Worm (Caenorhabditis elegans) whole organism, L4 larva: ENCODE measurements around the gene F54G2.1.

Experiments
- D1046.2 ChIP-seq: fragments of 200-800 bp; sonication (Bioruptor generic); IDR thresholded peaks from 2 replicates; pipeline ENCODE4 v1.3.6; 2022; ENCODE audit warnings: missing genetic modification characterization, missing compliant biosample characterization
- Y105C5A.15 ChIP-seq: fragments of 200-800 bp; sonication (Bioruptor generic); IDR thresholded peaks from 2 replicates; pipeline ENCODE4 v1.3.6; 2022; ENCODE audit warnings: missing genetic modification characterization, missing compliant biosample characterization
- Y48G9A.11 ChIP-seq: fragments of 200-800 bp; sonication (Bioruptor generic); IDR thresholded peaks from 2 replicates; pipeline ENCODE4 v1.3.6; 2022; ENCODE audit warnings: missing genetic modification reagents, missing genetic modification characterization, missing compliant biosample characterization
- Y5F2A.4 ChIP-seq: fragments of 200-800 bp; sonication (Bioruptor generic); optimal IDR thresholded peaks from 2 replicates; lab custom pipeline; 2018; ENCODE audit warnings: mild to moderate bottlenecking, missing genetic modification characterization, missing compliant biosample characterization
- Y75B8A.6 ChIP-seq: fragments of 200-800 bp; sonication (Bioruptor generic); IDR thresholded peaks from 2 replicates; pipeline ENCODE4 v1.3.6; 2022; ENCODE audit warnings: missing genetic modification reagents, missing genetic modification characterization, missing compliant biosample characterization
- aha-1 ChIP-seq: fragments of 150-350 bp; peaks from one replicate; lab custom pipeline; 2014; ENCODE audit warnings: missing biosample characterization, missing genetic modification characterization
- attf-4 ChIP-seq: sonication (generic microtip); optimal IDR thresholded peaks from 3 replicates; lab custom pipeline; 2017; ENCODE audit warnings: missing biosample characterization, missing genetic modification characterization
- ceh-20 ChIP-seq: fragments of 200-800 bp; sonication (Bioruptor generic); IDR thresholded peaks from 2 replicates; pipeline ENCODE4 v1.3.6; 2022; ENCODE audit warnings: missing genetic modification reagents, missing genetic modification characterization, missing compliant biosample characterization
- ceh-44 ChIP-seq: fragments of 200-800 bp; sonication (Bioruptor generic); IDR thresholded peaks from 2 replicates; pipeline ENCODE4 v1.3.6; 2022; ENCODE audit warnings: missing genetic modification reagents, missing genetic modification characterization, missing compliant biosample characterization
- ceh-62 ChIP-seq: sonication (generic microtip); optimal IDR thresholded peaks from 2 replicates; lab custom pipeline; 2017; ENCODE audit warnings: missing biosample characterization, missing genetic modification characterization
- ctbp-1 ChIP-seq: fragments of 200-800 bp; sonication (Bioruptor generic); IDR thresholded peaks from 2 replicates; pipeline ENCODE4 v1.3.6; 2022; ENCODE audit warnings: missing genetic modification reagents, missing genetic modification characterization, missing compliant biosample characterization
- daf-12 ChIP-seq: fragments of 150-350 bp; optimal IDR thresholded peaks from 2 replicates; lab custom pipeline; 2014; ENCODE audit warnings: missing biosample characterization, missing genetic modification reagents, missing genetic modification characterization
- daf-16 ChIP-seq, 3 experiments: sonication (generic microtip); optimal IDR thresholded peaks; 2 replicates each; lab custom pipeline; 2016 to 2017; ENCODE audit warnings: missing genetic modification characterization in 3 of 3, missing genetic modification reagents in 3 of 3, mild to moderate bottlenecking in 2 of 3, missing compliant biosample characterization in 2 of 3, missing biosample characterization in 1 of 3, moderate library complexity in 1 of 3
- daf-8 ChIP-seq: fragments of 200-800 bp; sonication (Bioruptor generic); IDR thresholded peaks from 2 replicates; pipeline ENCODE4 v1.3.6; 2022; ENCODE audit warnings: missing genetic modification characterization, missing compliant biosample characterization
- dpl-1 ChIP-seq: fragments of 150-350 bp; optimal IDR thresholded peaks from 2 replicates; lab custom pipeline; 2014; ENCODE audit warnings: missing biosample characterization, missing genetic modification reagents, missing genetic modification characterization
- duxl-1 ChIP-seq: sonication (generic microtip); optimal IDR thresholded peaks from 2 replicates; lab custom pipeline; 2016; ENCODE audit warnings: mild to moderate bottlenecking, missing genetic modification characterization, moderate library complexity, missing compliant biosample characterization; ENCODE audit not compliant: poor library complexity
- dve-1 ChIP-seq: sonication (generic microtip); optimal IDR thresholded peaks from 2 replicates; lab custom pipeline; 2017; ENCODE audit warnings: antibody characterized with exemption, mild to moderate bottlenecking, missing genetic modification characterization, missing compliant biosample characterization; ENCODE audit not compliant: insufficient read depth
- egl-43 ChIP-seq: fragments of 200-800 bp; sonication (Bioruptor generic); IDR thresholded peaks from 2 replicates; pipeline ENCODE4 v1.3.6; 2022; ENCODE audit warnings: missing genetic modification reagents, missing genetic modification characterization, missing compliant biosample characterization
- fkh-10 ChIP-seq: fragments of 150-350 bp; optimal IDR thresholded peaks from 2 replicates; lab custom pipeline; 2014; ENCODE audit warnings: missing biosample characterization, missing genetic modification reagents, missing genetic modification characterization
- fos-1 ChIP-seq: fragments of 150-350 bp; optimal IDR thresholded peaks from 2 replicates; lab custom pipeline; 2014; ENCODE audit warnings: missing biosample characterization, missing genetic modification characterization
- hif-1 ChIP-seq, 2 experiments: sonication (generic microtip); optimal IDR thresholded peaks; 2 replicates each; lab custom pipeline; 2016 to 2017; ENCODE audit warnings: missing compliant biosample characterization in 2 of 2, missing genetic modification characterization in 2 of 2, missing genetic modification reagents in 2 of 2, missing genotype in 2 of 2, mild to moderate bottlenecking in 1 of 2
- hlh-30 ChIP-seq: sonication (generic microtip); optimal IDR thresholded peaks from 2 replicates; lab custom pipeline; 2017; ENCODE audit warnings: antibody characterized with exemption, mild to moderate bottlenecking, missing genetic modification characterization, missing compliant biosample characterization; ENCODE audit not compliant: insufficient read depth
- hmg-1.1 ChIP-seq: fragments of 200-800 bp; sonication (Bioruptor generic); IDR thresholded peaks from 2 replicates; pipeline ENCODE4 v1.3.6; 2022; ENCODE audit warnings: missing genetic modification reagents, missing genetic modification characterization, missing compliant biosample characterization
- lim-7 ChIP-seq: fragments of 200-800 bp; sonication (Bioruptor generic); IDR thresholded peaks from 2 replicates; pipeline ENCODE4 v1.3.6; 2022; ENCODE audit warnings: missing genetic modification characterization, missing compliant biosample characterization
- lin-13 ChIP-seq: fragments of 150-350 bp; optimal IDR thresholded peaks from 2 replicates; lab custom pipeline; 2014; ENCODE audit warnings: missing biosample characterization, missing genetic modification reagents, missing genetic modification characterization
- lin-29 ChIP-seq: fragments of 200-800 bp; sonication (Bioruptor generic); IDR thresholded peaks from 2 replicates; pipeline ENCODE4 v1.3.6; 2022; ENCODE audit warnings: missing genetic modification reagents, missing genetic modification characterization, missing compliant biosample characterization
- lin-38 ChIP-seq: fragments of 200-800 bp; sonication (Bioruptor generic); IDR thresholded peaks from 2 replicates; pipeline ENCODE4 v1.3.6; 2022; ENCODE audit warnings: missing genetic modification reagents, missing genetic modification characterization, missing compliant biosample characterization
- lir-3 ChIP-seq: sonication (generic microtip); optimal IDR thresholded peaks from 2 replicates; lab custom pipeline; 2016; ENCODE audit warnings: mild to moderate bottlenecking, missing genetic modification characterization, missing compliant biosample characterization
- lsy-2 ChIP-seq, 2 experiments: fragments of 150-350 bp in 1 of 2; sonication (generic microtip) in 1 of 2; optimal IDR thresholded peaks; 2 replicates each; lab custom pipeline; 2014 to 2017; ENCODE audit warnings: missing biosample characterization in 2 of 2, missing genetic modification characterization in 2 of 2
- mep-1 ChIP-seq: fragments of 150-350 bp; sonication (generic microtip); optimal IDR thresholded peaks from 3 replicates; lab custom pipeline; 2014; ENCODE audit warnings: missing biosample characterization, missing genetic modification characterization
- mxl-2 ChIP-seq: fragments of 200-800 bp; sonication (Bioruptor generic); conservative IDR thresholded peaks from 2 replicates; pipeline ENCODE4 v1.3.6; 2022; ENCODE audit warnings: missing genetic modification reagents, missing genetic modification characterization, missing compliant biosample characterization
- nhr-10 ChIP-seq: fragments of 150-350 bp; optimal IDR thresholded peaks from 2 replicates; lab custom pipeline; 2014; ENCODE audit warnings: missing biosample characterization, missing genetic modification characterization
- nhr-102 ChIP-seq: sonication (generic microtip); optimal IDR thresholded peaks from 2 replicates; lab custom pipeline; 2016; ENCODE audit warnings: mild to moderate bottlenecking, missing genetic modification characterization, moderate library complexity, missing compliant biosample characterization
- nhr-11 ChIP-seq: fragments of 150-350 bp; optimal IDR thresholded peaks from 2 replicates; lab custom pipeline; 2014; ENCODE audit warnings: missing biosample characterization, missing genetic modification characterization
- nhr-111 ChIP-seq: fragments of 200-800 bp; sonication (Bioruptor generic); optimal IDR thresholded peaks from 2 replicates; lab custom pipeline; 2018; ENCODE audit warnings: mild to moderate bottlenecking, missing genetic modification characterization, missing compliant biosample characterization
- nhr-237 ChIP-seq: sonication (generic microtip); optimal IDR thresholded peaks from 2 replicates; lab custom pipeline; 2017; ENCODE audit warnings: missing biosample characterization, missing genetic modification characterization
- nhr-25 ChIP-seq: sonication (generic microtip); optimal IDR thresholded peaks from 2 replicates; lab custom pipeline; 2017; ENCODE audit warnings: missing genetic modification characterization, mild to moderate bottlenecking, missing compliant biosample characterization, antibody characterized with exemption, moderate library complexity, borderline replicate concordance; ENCODE audit not compliant: insufficient read depth
- nhr-42 ChIP-seq: fragments of 200-800 bp; sonication (Bioruptor generic); IDR thresholded peaks from 2 replicates; pipeline ENCODE4 v1.3.6; 2022; ENCODE audit warnings: missing genetic modification characterization, missing compliant biosample characterization
- nhr-6 ChIP-seq: fragments of 150-350 bp; optimal IDR thresholded peaks from 2 replicates; lab custom pipeline; 2014; ENCODE audit warnings: missing biosample characterization, missing genetic modification characterization
- php-3 ChIP-seq: fragments of 200-800 bp; sonication (Bioruptor generic); IDR thresholded peaks from 2 replicates; pipeline ENCODE4 v1.3.6; 2022; ENCODE audit warnings: missing genetic modification reagents, missing genetic modification characterization, missing compliant biosample characterization
- pqm-1 ChIP-seq: sonication (generic microtip); optimal IDR thresholded peaks from 2 replicates; lab custom pipeline; 2017; ENCODE audit warnings: missing biosample characterization, missing genetic modification characterization
- saeg-2 ChIP-seq: fragments of 200-800 bp; sonication (Bioruptor generic); IDR thresholded peaks from 2 replicates; pipeline ENCODE4 v1.3.6; 2022; ENCODE audit warnings: missing genetic modification reagents, missing genetic modification characterization, missing compliant biosample characterization
- spr-1 ChIP-seq: sonication (generic microtip); optimal IDR thresholded peaks from 2 replicates; lab custom pipeline; 2016; ENCODE audit warnings: mild to moderate bottlenecking, missing genetic modification characterization, missing compliant biosample characterization
- spr-3 ChIP-seq: fragments of 200-800 bp; sonication (Bioruptor generic); optimal IDR thresholded peaks from 2 replicates; lab custom pipeline; 2018; ENCODE audit warnings: mild to moderate bottlenecking, missing genetic modification characterization, missing compliant biosample characterization
- tag-97 ChIP-seq: fragments of 200-800 bp; sonication (Bioruptor generic); IDR thresholded peaks from 2 replicates; pipeline ENCODE4 v1.3.6; 2022; ENCODE audit warnings: missing genetic modification characterization, missing compliant biosample characterization
- unc-130 ChIP-seq: sonication (generic microtip); optimal IDR thresholded peaks from 2 replicates; lab custom pipeline; 2016; ENCODE audit warnings: missing genetic modification reagents, missing genetic modification characterization, missing compliant biosample characterization
- unc-62 ChIP-seq, 3 experiments: fragments of 150-350 bp in 1 of 3; sonication (generic microtip); optimal IDR thresholded peaks in 2 of 3; peaks in 1 of 3; 1 replicate in 1 of 3; 2 replicates in 2 of 3; lab custom pipeline; 2014 to 2017; ENCODE audit warnings: missing biosample characterization in 3 of 3, missing genetic modification characterization in 3 of 3, missing genetic modification reagents in 3 of 3, missing genotype in 1 of 3
- zfp-2 ChIP-seq: sonication (generic microtip); optimal IDR thresholded peaks from 2 replicates; lab custom pipeline; 2016; ENCODE audit warnings: mild to moderate bottlenecking, missing genetic modification characterization, missing compliant biosample characterization
- zip-11 ChIP-seq: fragments of 200-800 bp; sonication (Bioruptor generic); IDR thresholded peaks from 2 replicates; pipeline ENCODE4 v1.3.6; 2022; ENCODE audit warnings: missing genetic modification characterization, missing compliant biosample characterization
- ztf-11 ChIP-seq: fragments of 150-350 bp; optimal IDR thresholded peaks from 2 replicates; lab custom pipeline; 2014; ENCODE audit warnings: missing biosample characterization, missing genetic modification characterization

F54G2.1 gene

DNA sequence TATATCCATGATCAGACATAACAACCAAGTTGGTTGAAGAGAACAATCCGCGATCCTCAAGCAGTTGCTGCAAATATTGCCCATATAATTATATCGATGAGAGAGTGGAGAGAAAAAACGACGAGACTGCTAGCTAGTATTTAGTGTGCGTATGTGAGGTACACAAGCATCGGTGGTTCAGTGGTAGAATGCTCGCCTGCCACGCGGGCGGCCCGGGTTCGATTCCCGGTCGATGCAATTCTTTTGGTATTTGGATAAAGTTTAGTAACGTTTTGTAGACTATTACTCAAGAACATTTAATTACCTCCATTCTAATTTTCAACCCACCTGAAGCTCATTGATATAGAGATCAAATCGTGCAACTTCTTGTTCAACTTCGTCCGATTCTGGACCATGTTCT lies 51.1 kb downstream of the F54G2.1 start (continued):
- TF ChIP-seq php-3 (GFP tag; lab: Robert Waterston, UW), result peak; percentile 70
- peak; percentile 83; the same call in 1 of the 2 replicates for TF ChIP-seq nhr-42
- no peak for TF ChIP-seq daf-8 (GFP tag; lab: Robert Waterston, UW)
- TF ChIP-seq pqm-1 (tag; lab: Kevin White, UChicago), result no peak
- TF ChIP-seq hmg-1.1 (GFP tag; lab: Robert Waterston, UW), result peak; percentile 96
- peak; percentile 94 for TF ChIP-seq aha-1
- peak; percentile 53 for TF ChIP-seq spr-1 (tag; lab: Kevin White, UChicago)
- TF ChIP-seq daf-12 (tag; lab: Kevin White, UChicago), result no peak
- TF ChIP-seq Y5F2A.4, result peak; percentile 65
- TF ChIP-seq spr-3 (GFP tag; lab: Kevin White, UChicago), result peak; percentile 64
- TF ChIP-seq mep-1 (tag; lab: Kevin White, UChicago), result peak; percentile 85
- TF ChIP-seq zip-11 (GFP tag; lab: Robert Waterston, UW), result peak; percentile 90
- TF ChIP-seq Y75B8A.6 (GFP tag; lab: Robert Waterston, UW), result peak; percentile 87
- TF ChIP-seq daf-16 (GFP tag; optimal IDR thresholded peaks at IDR 0.05; lab: Kevin White, UChicago), result peak; percentile 73 to 84
- no peak for TF ChIP-seq daf-16 (tag; optimal IDR thresholded peaks at IDR 0.05; lab: Kevin White, UChicago)
- TF ChIP-seq dpl-1 (GFP tag; lab: Kevin White, UChicago), result peak; percentile 25
- TF ChIP-seq ctbp-1, result peak; percentile 75; the same call in 1 of the 2 replicates
- TF ChIP-seq zfp-2, result no peak
- no peak for TF ChIP-seq nhr-237 (tag; lab: Kevin White, UChicago)
- TF ChIP-seq lin-13 (GFP tag; lab: Kevin White, UChicago), result peak; percentile 78
- peak in 1 of 2 experiments; percentile 54 for TF ChIP-seq hif-1 (tag; optimal IDR thresholded peaks at IDR 0.05; lab: Kevin White, UChicago)
- TF ChIP-seq duxl-1 (tag; lab: Kevin White, UChicago), result peak; percentile 77
- TF ChIP-seq nhr-10 (tag; lab: Kevin White, UChicago), result no peak
- peak; percentile 47 for TF ChIP-seq nhr-6 (tag; lab: Kevin White, UChicago)
- peak; percentile 82 for TF ChIP-seq lin-38
- TF ChIP-seq D1046.2 (GFP tag; lab: Robert Waterston, UW), result peak; percentile 74; the same call in 1 of the 2 replicates
- TF ChIP-seq ceh-62, result no peak
- TF ChIP-seq lin-29 (GFP tag; lab: Robert Waterston, UW), result peak; percentile 72
- no peak for TF ChIP-seq dve-1 (tag; lab: Kevin White, UChicago)
- peak in 1 of 2 experiments; percentile 94 for TF ChIP-seq unc-62 (GFP tag; optimal IDR thresholded peaks at IDR 0.05 in 1 of 2; lab: Kevin White, UChicago)
- no peak for TF ChIP-seq unc-62 (tag; optimal IDR thresholded peaks at IDR 0.05; lab: Kevin White, UChicago)
- TF ChIP-seq Y48G9A.11 (GFP tag; lab: Robert Waterston, UW), result 0 out of 2 replicates have a peak, but pooled peaks have one; percentile 31
- no peak for TF ChIP-seq saeg-2 (GFP tag; lab: Robert Waterston, UW)
- TF ChIP-seq ceh-20, result peak; percentile 77
- TF ChIP-seq ceh-44, result peak; percentile 76
- TF ChIP-seq lim-7 (GFP tag; lab: Robert Waterston, UW), result peak; percentile 93
- no peak for TF ChIP-seq fos-1 (tag; lab: Kevin White, UChicago)
- TF ChIP-seq nhr-11 (tag; lab: Kevin White, UChicago), result no peak
- TF ChIP-seq fkh-10 (GFP tag; lab: Kevin White, UChicago), result no peak
- no peak for TF ChIP-seq attf-4 (tag; lab: Kevin White, UChicago)
- peak; percentile 71 for TF ChIP-seq hlh-30 (tag; lab: Kevin White, UChicago)
- no peak for TF ChIP-seq nhr-102 (tag; lab: Kevin White, UChicago)
- TF ChIP-seq egl-43 (GFP tag; lab: Robert Waterston, UW), result peak; percentile 96
- TF ChIP-seq ztf-11 (tag; lab: Kevin White, UChicago), result no peak
- peak; percentile 93; the same call in 1 of the 2 replicates for TF ChIP-seq Y105C5A.15
- peak; percentile 77 for TF ChIP-seq mxl-2 (GFP tag; lab: Robert Waterston, UW)
- TF ChIP-seq tag-97 (GFP tag; lab: Robert Waterston, UW), result no peak
- TF ChIP-seq nhr-25 (tag; lab: Kevin White, UChicago), result no peak
- peak in 1 of 2 experiments; percentile 68 for TF ChIP-seq lsy-2 (tag; optimal IDR thresholded peaks at IDR 0.05; lab: Kevin White, UChicago)
- peak; percentile 87 for TF ChIP-seq nhr-111 (GFP tag; lab: Kevin White, UChicago)
- TF ChIP-seq lir-3 (tag; lab: Kevin White, UChicago), result peak; percentile 29
- peak; percentile 67 for TF ChIP-seq unc-130 (GFP tag; lab: Kevin White, UChicago)
- TF ChIP-seq, all 104 proteins: peak for 68
